Worm (Caenorhabditis elegans): Measurements from ENCODE around the gene madd-3.

- TF ChIP-seq pag-3 (tag; optimal IDR thresholded peaks at IDR 0.05; ENCODE audit: borderline replicate concordance, insufficient read depth) (no peak), ztf-11 (tag; optimal IDR thresholded peaks at IDR 0.05) (no peak), snpc-4 (tag; optimal IDR thresholded peaks at IDR 0.05) (no peak), lin-39 (tag; optimal IDR thresholded peaks at IDR 0.05) (no peak)
These were observed 13.2 kb upstream of the madd-3 start for ce11 chrX:14309656-14310055.
